Worm (Caenorhabditis elegans) whole organism, L3 larva: ENCODE measurements around the gene arf-6.

ENCODE experiments used
- R02D3.7 ChIP-seq: fragments of 150-350 bp; optimal IDR thresholded peaks from 2 replicates; lab custom pipeline; 2014; ENCODE audit warnings: missing biosample characterization, missing genetic modification characterization
- ZK546.5 ChIP-seq: sonication (generic microtip); optimal IDR thresholded peaks from 2 replicates; lab custom pipeline; 2017; ENCODE audit warnings: missing biosample characterization, missing genetic modification characterization
- aly-2 ChIP-seq: fragments of 150-350 bp; optimal IDR thresholded peaks from 2 replicates; lab custom pipeline; 2014; ENCODE audit warnings: missing biosample characterization, missing genetic modification characterization
- ama-1 ChIP-seq: fragments of 150-350 bp; optimal IDR thresholded peaks from 2 replicates; lab custom pipeline; 2018
- ceh-28 ChIP-seq: fragments of 150-350 bp; optimal IDR thresholded peaks from 2 replicates; lab custom pipeline; 2014; ENCODE audit warnings: missing biosample characterization, missing genetic modification reagents, missing genetic modification characterization
- ceh-82 ChIP-seq: fragments of 150-350 bp; optimal IDR thresholded peaks from 2 replicates; lab custom pipeline; 2014; ENCODE audit warnings: missing biosample characterization, missing genetic modification characterization
- daf-12 ChIP-seq: fragments of 150-350 bp; optimal IDR thresholded peaks from 2 replicates; lab custom pipeline; 2014; ENCODE audit warnings: missing biosample characterization, missing genetic modification reagents, missing genetic modification characterization
- egl-27 ChIP-seq: sonication (generic microtip); optimal IDR thresholded peaks from 4 replicates; lab custom pipeline; 2017; ENCODE audit warnings: missing biosample characterization, missing genetic modification reagents, missing genetic modification characterization
- egl-5 ChIP-seq: fragments of 150-350 bp; optimal IDR thresholded peaks from 2 replicates; lab custom pipeline; 2017; ENCODE audit warnings: missing biosample characterization, missing genetic modification reagents, missing genetic modification characterization, inconsistent platforms
- elt-1 ChIP-seq: fragments of 150-350 bp; optimal IDR thresholded peaks from 2 replicates; lab custom pipeline; 2014; ENCODE audit warnings: missing biosample characterization, missing genetic modification characterization
- eor-1 ChIP-seq, 2 experiments: fragments of 150-350 bp; optimal IDR thresholded peaks; 2 replicates each; lab custom pipeline; 2014 to 2018; ENCODE audit warnings: missing biosample characterization in 2 of 2, missing genetic modification characterization in 2 of 2
- fkh-10 ChIP-seq: sonication (generic microtip); optimal IDR thresholded peaks from 2 replicates; lab custom pipeline; 2017; ENCODE audit warnings: missing biosample characterization, missing genetic modification reagents, missing genetic modification characterization
- fkh-2 ChIP-seq: fragments of 150-350 bp; optimal IDR thresholded peaks from 2 replicates; lab custom pipeline; 2014; ENCODE audit warnings: missing biosample characterization, missing genetic modification reagents, missing genetic modification characterization
- hmg-11 ChIP-seq: sonication (generic microtip); optimal IDR thresholded peaks from 2 replicates; lab custom pipeline; 2016; ENCODE audit warnings: missing genetic modification characterization, missing compliant biosample characterization
- jun-1 ChIP-seq: fragments of 150-350 bp; optimal IDR thresholded peaks from 2 replicates; lab custom pipeline; 2014; ENCODE audit warnings: missing biosample characterization, missing genetic modification reagents, missing genetic modification characterization
- lin-15B ChIP-seq: fragments of 150-350 bp; optimal IDR thresholded peaks from 2 replicates; lab custom pipeline; 2014; ENCODE audit warnings: missing biosample characterization, missing genetic modification characterization
- lin-39 ChIP-seq: fragments of 150-350 bp; optimal IDR thresholded peaks from 2 replicates; lab custom pipeline; 2018; ENCODE audit warnings: missing biosample characterization, missing genetic modification reagents, missing genetic modification characterization
- lsy-12 ChIP-seq: sonication (generic microtip); optimal IDR thresholded peaks from 2 replicates; lab custom pipeline; 2016; ENCODE audit warnings: mild to moderate bottlenecking, missing genetic modification characterization, missing compliant biosample characterization
- mml-1 ChIP-seq: fragments of 150-350 bp; sonication (generic microtip); optimal IDR thresholded peaks from 3 replicates; lab custom pipeline; 2014; ENCODE audit warnings: missing biosample characterization, missing genetic modification characterization
- nfya-1 ChIP-seq: sonication (generic microtip); optimal IDR thresholded peaks from 2 replicates; lab custom pipeline; 2017; ENCODE audit warnings: missing genetic modification characterization, mild to moderate bottlenecking, missing compliant biosample characterization, antibody characterized with exemption, moderate library complexity; ENCODE audit not compliant: insufficient read depth
- nhr-12 ChIP-seq: fragments of 150-350 bp; optimal IDR thresholded peaks from 2 replicates; lab custom pipeline; 2014; ENCODE audit warnings: missing biosample characterization, missing genetic modification characterization
- nhr-23 ChIP-seq: fragments of 150-350 bp; optimal IDR thresholded peaks from 2 replicates; lab custom pipeline; 2014; ENCODE audit warnings: missing biosample characterization, missing genetic modification reagents, missing genetic modification characterization
- nhr-237 ChIP-seq: fragments of 150-350 bp; optimal IDR thresholded peaks from 2 replicates; lab custom pipeline; 2014; ENCODE audit warnings: missing biosample characterization, missing genetic modification characterization
- nhr-25 ChIP-seq: sonication (generic microtip); optimal IDR thresholded peaks from 2 replicates; lab custom pipeline; 2017; ENCODE audit warnings: missing biosample characterization, missing genetic modification characterization
- nhr-43 ChIP-seq: sonication (generic microtip); optimal IDR thresholded peaks from 2 replicates; lab custom pipeline; 2016; ENCODE audit warnings: mild to moderate bottlenecking, missing genetic modification characterization, missing compliant biosample characterization; ENCODE audit not compliant: poor library complexity, severe bottlenecking
- nhr-67 ChIP-seq: fragments of 150-350 bp; optimal IDR thresholded peaks from 2 replicates; lab custom pipeline; 2014; ENCODE audit warnings: missing biosample characterization, missing genetic modification characterization
- nhr-76 ChIP-seq: fragments of 150-350 bp; sonication (generic microtip); optimal IDR thresholded peaks from 5 replicates; lab custom pipeline; 2014; ENCODE audit warnings: missing biosample characterization, missing genetic modification characterization
- nhr-77 ChIP-seq: fragments of 150-350 bp; optimal IDR thresholded peaks from 2 replicates; lab custom pipeline; 2014; ENCODE audit warnings: missing biosample characterization, missing genetic modification characterization
- pha-4 ChIP-seq: fragments of 150-350 bp; optimal IDR thresholded peaks from 2 replicates; lab custom pipeline; 2014; ENCODE audit warnings: missing biosample characterization, missing genetic modification reagents, missing genetic modification characterization
- sea-2 ChIP-seq: fragments of 150-350 bp; sonication (generic microtip); optimal IDR thresholded peaks from 4 replicates; lab custom pipeline; 2014; ENCODE audit warnings: missing biosample characterization, missing genetic modification reagents, missing genetic modification characterization
- snpc-4 ChIP-seq: fragments of 150-350 bp; optimal IDR thresholded peaks from 2 replicates; lab custom pipeline; 2014; ENCODE audit warnings: missing biosample characterization, missing genetic modification characterization
- tbx-2 ChIP-seq: sonication (generic microtip); optimal IDR thresholded peaks from 2 replicates; lab custom pipeline; 2016; ENCODE audit warnings: mild to moderate bottlenecking, missing genetic modification characterization, missing compliant biosample characterization
- unc-62 ChIP-seq: fragments of 150-350 bp; sonication (generic microtip); optimal IDR thresholded peaks from 4 replicates; lab custom pipeline; 2014; ENCODE audit warnings: missing biosample characterization, missing genetic modification reagents, missing genetic modification characterization
- ztf-11 ChIP-seq: fragments of 150-350 bp; optimal IDR thresholded peaks from 2 replicates; lab custom pipeline; 2014; ENCODE audit warnings: missing biosample characterization, missing genetic modification characterization

The arf-6 gene

ce11 chrIV:16952389-16952788, 5.5 kb downstream of the arf-6 start:
- TF ChIP-seq sea-2 (GFP tag; lab: Kevin White, UChicago) (no peak), nhr-43 (no peak), lsy-12 (tag; lab: Kevin White, UChicago) (no peak), mml-1 (tag; lab: Kevin White, UChicago) (no peak), ztf-11 (tag; lab: Kevin White, UChicago) (no peak), ama-1 (lab: Kevin White, UChicago) (no peak), ceh-28 (tag; lab: Kevin White, UChicago) (no peak), nhr-12 (no peak), elt-1 (tag; lab: Kevin White, UChicago) (no peak), nhr-77 (tag; lab: Kevin White, UChicago) (no peak), ceh-82 (no peak), snpc-4 (tag; lab: Kevin White, UChicago) (no peak), nhr-23 (tag; lab: Kevin White, UChicago) (no peak)

ce11 chrIV:16962445-16962844, 15.5 kb downstream of the arf-6 start:
- TF ChIP-seq ceh-28 (tag; lab: Kevin White, UChicago) (peak; percentile 25), nhr-67 (tag; lab: Kevin White, UChicago) (no peak)
- TF ChIP-seq, all 47 proteins: peak for 1

ce11 chrIV:16970390-16970789, 23.5 kb downstream of the arf-6 start, which contains the start of gene rom-3:
rom-3 (minus strand) TSS chrIV:16970490.
- TF ChIP-seq nhr-77 (tag; lab: Kevin White, UChicago): no peak
- TF ChIP-seq daf-12 (tag; lab: Kevin White, UChicago): no peak
- TF ChIP-seq nhr-23 (tag; lab: Kevin White, UChicago): no peak
- no peak for TF ChIP-seq nhr-12
- TF ChIP-seq snpc-4 (tag; lab: Kevin White, UChicago): no peak
- no peak for TF ChIP-seq eor-1 (tag; optimal IDR thresholded peaks at IDR 0.05; lab: Kevin White, UChicago)
- TF ChIP-seq lin-39 (tag; lab: Kevin White, UChicago): no peak
- TF ChIP-seq elt-1 (tag; lab: Kevin White, UChicago): no peak
- TF ChIP-seq jun-1 (tag; lab: Kevin White, UChicago): no peak
- TF ChIP-seq fkh-10 (GFP tag; lab: Kevin White, UChicago): no peak
- no peak for TF ChIP-seq fkh-2 (tag; lab: Kevin White, UChicago)
- TF ChIP-seq sea-2 (GFP tag; lab: Kevin White, UChicago): no peak
- no peak for TF ChIP-seq egl-5 (tag; lab: Kevin White, UChicago)
- TF ChIP-seq pha-4 (tag; lab: Kevin White, UChicago): no peak
- TF ChIP-seq egl-27 (tag; lab: Kevin White, UChicago): no peak
- no peak for TF ChIP-seq lin-15B
- TF ChIP-seq, all 47 proteins: peak for 0

- TF ChIP-seq nhr-76 (tag; lab: Kevin White, UChicago) (no peak), unc-62 (GFP tag; lab: Kevin White, UChicago) (no peak), elt-1 (tag; lab: Kevin White, UChicago) (no peak), eor-1 (tag; optimal IDR thresholded peaks at IDR 0.05; lab: Kevin White, UChicago) (no peak), pha-4 (tag; lab: Kevin White, UChicago) (no peak), fkh-10 (GFP tag; lab: Kevin White, UChicago) (no peak), nhr-43 (no peak), nhr-237 (no peak), nhr-12 (no peak), hmg-11 (no peak)
Measured at ce11 chrIV:16988397-16988796, 41.5 kb downstream of the arf-6 start, which contains the start of gene nccd-1. nccd-1 (plus strand) TSS chrIV:16988697.

ce11 chrIV:16995425-16995824, 48.5 kb downstream of the arf-6 start, which contains the start of gene rom-4:
rom-4 (plus strand) TSS chrIV:16995822.
- TF ChIP-seq hmg-11: peak; percentile 54
- TF ChIP-seq elt-1 (tag; lab: Kevin White, UChicago): no peak
- no peak for TF ChIP-seq eor-1 (tag; optimal IDR thresholded peaks at IDR 0.05; lab: Kevin White, UChicago)
- TF ChIP-seq pha-4 (tag; lab: Kevin White, UChicago): peak; percentile 92
- TF ChIP-seq unc-62 (GFP tag; lab: Kevin White, UChicago): no peak
- no peak for TF ChIP-seq lsy-12 (tag; lab: Kevin White, UChicago)
- TF ChIP-seq egl-5 (tag; lab: Kevin White, UChicago): peak; percentile 34
- no peak for TF ChIP-seq ama-1 (lab: Kevin White, UChicago)
- TF ChIP-seq ceh-28 (tag; lab: Kevin White, UChicago): peak; percentile 36
- TF ChIP-seq ceh-82: no peak
- no peak for TF ChIP-seq tbx-2
- peak; percentile 59 for TF ChIP-seq lin-15B
- peak; percentile 42 for TF ChIP-seq nhr-23 (tag; lab: Kevin White, UChicago)
- no peak for TF ChIP-seq nhr-237
- peak; percentile 45 for TF ChIP-seq nhr-25 (tag; lab: Kevin White, UChicago)
- TF ChIP-seq R02D3.7 (tag; lab: Kevin White, UChicago): no peak
- peak; percentile 72 for TF ChIP-seq nfya-1
- TF ChIP-seq lin-39 (tag; lab: Kevin White, UChicago): peak; percentile 17
- TF ChIP-seq aly-2 (tag; lab: Kevin White, UChicago): no peak
- TF ChIP-seq snpc-4 (tag; lab: Kevin White, UChicago): peak; percentile 91
- TF ChIP-seq nhr-12: no peak
- no peak for TF ChIP-seq ZK546.5
- no peak for TF ChIP-seq fkh-2 (tag; lab: Kevin White, UChicago)
